Worm (Caenorhabditis elegans) whole organism, midembryonic: ENCODE data around the gene F19B10.1.

Experiments
- T22C8.4 ChIP-seq: fragments of 200-800 bp; sonication (Bioruptor generic); IDR thresholded peaks from 2 replicates; pipeline ENCODE4 v1.3.6; 2022; ENCODE audit warnings: missing genetic modification characterization, missing compliant biosample characterization
- cog-1 ChIP-seq: sonication (generic microtip); optimal IDR thresholded peaks from 2 replicates; lab custom pipeline; 2016; ENCODE audit warnings: missing genetic modification characterization, missing compliant biosample characterization
- flt-1 ChIP-seq: fragments of 200-800 bp; sonication (Bioruptor generic); IDR thresholded peaks from 2 replicates; pipeline ENCODE4 v1.3.6; 2022; ENCODE audit warnings: missing genetic modification characterization, missing compliant biosample characterization
- klf-2 ChIP-seq: fragments of 200-800 bp; sonication (Bioruptor generic); conservative IDR thresholded peaks from 2 replicates; pipeline ENCODE4 v1.3.6; 2022; ENCODE audit warnings: missing genetic modification reagents, missing genetic modification characterization, missing compliant biosample characterization
- med-1 ChIP-seq: sonication (generic microtip); optimal IDR thresholded peaks from 2 replicates; lab custom pipeline; 2017; ENCODE audit warnings: missing genetic modification characterization, mild to moderate bottlenecking, missing compliant biosample characterization, antibody characterized with exemption, missing genetic modification reagents; ENCODE audit not compliant: insufficient read depth
- ref-1 ChIP-seq: fragments of 200-800 bp; sonication (Bioruptor generic); conservative IDR thresholded peaks from 2 replicates; pipeline ENCODE4 v1.3.6; 2022; ENCODE audit warnings: missing genetic modification reagents, missing genetic modification characterization, missing compliant biosample characterization
- tab-1 ChIP-seq: fragments of 200-800 bp; sonication (Bioruptor generic); IDR thresholded peaks from 2 replicates; pipeline ENCODE4 v1.3.6; 2022; ENCODE audit warnings: missing genetic modification characterization, missing compliant biosample characterization
- ztf-23 ChIP-seq: fragments of 200-800 bp; sonication (Bioruptor generic); IDR thresholded peaks from 2 replicates; pipeline ENCODE4 v1.3.6; 2022; ENCODE audit warnings: missing genetic modification reagents, missing genetic modification characterization, missing compliant biosample characterization
- ztf-29 ChIP-seq: fragments of 200-800 bp; sonication (Bioruptor generic); IDR thresholded peaks from 2 replicates; pipeline ENCODE4 v1.3.6; 2022; ENCODE audit warnings: missing genetic modification reagents, missing genetic modification characterization, missing compliant biosample characterization

Gene F19B10.1

ce11 chrII:3682770-3683234, at the start of gene F19B10.1:
Gene F19B10.1 (plus strand): TSS chrII:3683184.
- TF ChIP-seq tab-1 (GFP tag; lab: Robert Waterston, UW) (no peak), klf-2 (no peak), ztf-23 (GFP tag; lab: Robert Waterston, UW) (no peak), med-1 (GFP tag; lab: Kevin White, UChicago) (no peak), ztf-29 (GFP tag; lab: Robert Waterston, UW) (no peak), cog-1 (tag; lab: Kevin White, UChicago) (no peak), flt-1 (no peak), ref-1 (GFP tag; lab: Robert Waterston, UW) (no peak), T22C8.4 (no peak)

- no peak for TF ChIP-seq cog-1 (tag; lab: Kevin White, UChicago)
- TF ChIP-seq med-1 (GFP tag; lab: Kevin White, UChicago) = no peak
- TF ChIP-seq ztf-29 (GFP tag; lab: Robert Waterston, UW) = no peak
- TF ChIP-seq T22C8.4 = no peak
- TF ChIP-seq tab-1 (GFP tag; lab: Robert Waterston, UW) = no peak
- TF ChIP-seq ztf-23 (GFP tag; lab: Robert Waterston, UW) = no peak
- TF ChIP-seq ref-1 (GFP tag; lab: Robert Waterston, UW) = no peak
- no peak for TF ChIP-seq flt-1
- no peak for TF ChIP-seq klf-2
These were observed 48.2 kb upstream of the F19B10.1 start for ce11 chrII:3634765-3635164.

ce11 chrII:3639238-3639637, 43.7 kb upstream of the F19B10.1 start, which contains the start of gene fbxb-31:
Gene fbxb-31 (minus strand): TSS chrII:3639338.
- TF ChIP-seq T22C8.4 = no peak
- no peak for TF ChIP-seq flt-1
- no peak for TF ChIP-seq tab-1 (GFP tag; lab: Robert Waterston, UW)
- TF ChIP-seq ztf-23 (GFP tag; lab: Robert Waterston, UW) = no peak
- TF ChIP-seq med-1 (GFP tag; lab: Kevin White, UChicago) = no peak
- no peak for TF ChIP-seq ztf-29 (GFP tag; lab: Robert Waterston, UW)
- no peak for TF ChIP-seq klf-2

ce11 chrII:3640197-3640596, 42.8 kb upstream of the F19B10.1 start, which contains the start of gene M151.10:
Gene M151.10 (minus strand): TSS chrII:3640297.
- TF ChIP-seq tab-1 (GFP tag; lab: Robert Waterston, UW) (no peak), flt-1 (no peak), ref-1 (GFP tag; lab: Robert Waterston, UW) (no peak), klf-2 (no peak), T22C8.4 (no peak), ztf-23 (GFP tag; lab: Robert Waterston, UW) (no peak), med-1 (GFP tag; lab: Kevin White, UChicago) (no peak), ztf-29 (GFP tag; lab: Robert Waterston, UW) (no peak), cog-1 (tag; lab: Kevin White, UChicago) (no peak)

- TF ChIP-seq klf-2 (no peak), ref-1 (GFP tag; lab: Robert Waterston, UW) (no peak), tab-1 (GFP tag; lab: Robert Waterston, UW) (no peak), ztf-23 (GFP tag; lab: Robert Waterston, UW) (no peak), T22C8.4 (no peak), cog-1 (tag; lab: Kevin White, UChicago) (no peak), flt-1 (no peak), med-1 (GFP tag; lab: Kevin White, UChicago) (no peak), ztf-29 (GFP tag; lab: Robert Waterston, UW) (no peak)
These were observed 41.8 kb upstream of the F19B10.1 start, which contains the start of gene M151.1 for ce11 chrII:3641197-3641596. Gene M151.1 (plus strand): TSS chrII:3641497.

- TF ChIP-seq klf-2 (no peak), tab-1 (GFP tag; lab: Robert Waterston, UW) (no peak), T22C8.4 (no peak), cog-1 (tag; lab: Kevin White, UChicago) (no peak), flt-1 (no peak), med-1 (GFP tag; lab: Kevin White, UChicago) (no peak), ref-1 (GFP tag; lab: Robert Waterston, UW) (no peak), ztf-29 (GFP tag; lab: Robert Waterston, UW) (no peak), ztf-23 (GFP tag; lab: Robert Waterston, UW) (no peak)
These were observed 35.9 kb upstream of the F19B10.1 start, which contains the start of gene fbxb-33 for ce11 chrII:3647111-3647510. Gene fbxb-33 (plus strand): TSS chrII:3647411.

ce11 chrII:3655378-3655777, 27.6 kb upstream of the F19B10.1 start, which contains the start of gene F19B10.5:
Gene F19B10.5 (plus strand): TSS chrII:3655678.
- no peak for TF ChIP-seq tab-1 (GFP tag; lab: Robert Waterston, UW)
- no peak for TF ChIP-seq cog-1 (tag; lab: Kevin White, UChicago)
- TF ChIP-seq flt-1 = no peak
- no peak for TF ChIP-seq ref-1 (GFP tag; lab: Robert Waterston, UW)
- TF ChIP-seq T22C8.4 = no peak
- no peak for TF ChIP-seq med-1 (GFP tag; lab: Kevin White, UChicago)
- no peak for TF ChIP-seq ztf-23 (GFP tag; lab: Robert Waterston, UW)
- no peak for TF ChIP-seq ztf-29 (GFP tag; lab: Robert Waterston, UW)
- no peak for TF ChIP-seq klf-2

ce11 chrII:3659776-3660175, 23.2 kb upstream of the F19B10.1 start, which contains the start of gene F19B10.4:
Gene F19B10.4 (plus strand): TSS chrII:3660076.
- no peak for TF ChIP-seq ztf-29 (GFP tag; lab: Robert Waterston, UW)
- no peak for TF ChIP-seq med-1 (GFP tag; lab: Kevin White, UChicago)
- TF ChIP-seq flt-1 = no peak
- no peak for TF ChIP-seq ref-1 (GFP tag; lab: Robert Waterston, UW)
- TF ChIP-seq tab-1 (GFP tag; lab: Robert Waterston, UW) = no peak
- no peak for TF ChIP-seq ztf-23 (GFP tag; lab: Robert Waterston, UW)
- TF ChIP-seq cog-1 (tag; lab: Kevin White, UChicago) = no peak
- no peak for TF ChIP-seq T22C8.4
- TF ChIP-seq klf-2 = no peak

ce11 chrII:3661932-3662331, 21.1 kb upstream of the F19B10.1 start, which contains the start of gene F19B10.13:
Gene F19B10.13 (plus strand): TSS chrII:3662274.
- TF ChIP-seq ref-1 (GFP tag; lab: Robert Waterston, UW) (no peak), T22C8.4 (no peak), flt-1 (no peak), klf-2 (no peak), tab-1 (GFP tag; lab: Robert Waterston, UW) (no peak), ztf-29 (GFP tag; lab: Robert Waterston, UW) (no peak), cog-1 (tag; lab: Kevin White, UChicago) (no peak), ztf-23 (GFP tag; lab: Robert Waterston, UW) (no peak), med-1 (GFP tag; lab: Kevin White, UChicago) (no peak)
